Fruit fly (Drosophila melanogaster): ENCODE data around the gene CG11050.

CG11050 gene

dm6 chr2L:6613156-6613555 is 2.3 kb downstream of the CG11050 start:
- TF ChIP-seq Hr96 (GFP tag; optimal IDR thresholded peaks at IDR 0.05): no peak
- no peak for TF ChIP-seq CG7045 (GFP tag; optimal IDR thresholded peaks at IDR 0.05)
- TF ChIP-seq Mnt (GFP tag; optimal IDR thresholded peaks at IDR 0.05): no peak
- TF ChIP-seq bab1 (GFP tag; optimal IDR thresholded peaks at IDR 0.05): no peak
- no peak for TF ChIP-seq CG7101 (tag; optimal IDR thresholded peaks at IDR 0.05)
- TF ChIP-seq CG1620 (GFP tag; optimal IDR thresholded peaks at IDR 0.05): no peak
- no peak for TF ChIP-seq Clk (GFP tag; optimal IDR thresholded peaks at IDR 0.05)
- TF ChIP-seq Crg-1 (GFP tag; optimal IDR thresholded peaks at IDR 0.05): no peak
- no peak for TF ChIP-seq kay (GFP tag; ENCODE audit: borderline replicate concordance)
- TF ChIP-seq CG33017 (tag; optimal IDR thresholded peaks at IDR 0.05): no peak
- no peak for TF ChIP-seq CG12768 (GFP tag; optimal IDR thresholded peaks at IDR 0.05)

- peak; percentile 32 for TF ChIP-seq CG12768 (GFP tag; optimal IDR thresholded peaks at IDR 0.05)
- no peak for TF ChIP-seq Clk (GFP tag; optimal IDR thresholded peaks at IDR 0.05)
- TF ChIP-seq pad (GFP tag; optimal IDR thresholded peaks at IDR 0.05): no peak
- TF ChIP-seq kay (GFP tag; ENCODE audit: borderline replicate concordance): peak; percentile 81
- peak; percentile 71 for TF ChIP-seq Mnt (GFP tag; optimal IDR thresholded peaks at IDR 0.05)
- TF ChIP-seq cic (GFP tag; optimal IDR thresholded peaks at IDR 0.05): peak; percentile 55
- peak; percentile 89 for TF ChIP-seq tj (GFP tag; optimal IDR thresholded peaks at IDR 0.05)
- no peak for TF ChIP-seq CG33017 (tag; optimal IDR thresholded peaks at IDR 0.05)
Measured at dm6 chr2L:6614229-6614935, 3.6 kb downstream of the CG11050 start.

DNA sequence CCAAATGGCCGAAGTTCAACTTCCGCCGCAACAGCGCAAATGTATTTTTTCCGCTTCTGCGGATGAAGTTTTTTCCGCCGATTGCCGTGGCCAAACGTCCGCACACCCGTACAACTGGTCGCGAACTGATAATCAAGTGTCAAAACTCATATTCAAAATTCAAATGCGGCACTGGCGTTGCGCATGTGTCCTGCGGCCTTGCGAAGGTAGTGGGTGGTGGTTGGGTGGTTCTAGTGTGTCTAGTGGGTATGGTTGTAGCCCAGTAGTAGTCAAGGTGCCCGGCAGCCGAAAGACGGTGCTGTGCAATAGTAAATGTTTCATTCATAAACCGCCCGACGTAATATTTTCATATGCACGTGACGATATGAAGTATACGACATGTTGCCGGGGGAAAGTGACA is 10.8 kb downstream of the CG11050 start, which contains the start of gene DIP-iota:
DIP-iota (minus strand) TSS at position 101 of the 400 bp plus-strand sequence.
- TF ChIP-seq CG5204 (GFP tag; optimal IDR thresholded peaks at IDR 0.05): no peak
- no peak for TF ChIP-seq toe (GFP tag; optimal IDR thresholded peaks at IDR 0.05)
- TF ChIP-seq bab1 (GFP tag; optimal IDR thresholded peaks at IDR 0.05): no peak
- no peak for TF ChIP-seq Crg-1 (GFP tag; optimal IDR thresholded peaks at IDR 0.05)
- no peak for TF ChIP-seq CG1620 (GFP tag; optimal IDR thresholded peaks at IDR 0.05)
- no peak for TF ChIP-seq CG12768 (GFP tag; optimal IDR thresholded peaks at IDR 0.05)
- TF ChIP-seq tj (GFP tag; optimal IDR thresholded peaks at IDR 0.05): no peak
- no peak for TF ChIP-seq Mnt (GFP tag; optimal IDR thresholded peaks at IDR 0.05)
- no peak for TF ChIP-seq CG11617 (GFP tag; optimal IDR thresholded peaks at IDR 0.05)
- TF ChIP-seq cic (GFP tag; optimal IDR thresholded peaks at IDR 0.05): no peak
- no peak for TF ChIP-seq ovo (GFP tag; optimal IDR thresholded peaks at IDR 0.05)
- TF ChIP-seq Clk (GFP tag; optimal IDR thresholded peaks at IDR 0.05): no peak
- TF ChIP-seq kay (GFP tag; ENCODE audit: borderline replicate concordance): no peak
- no peak for TF ChIP-seq cnc (optimal IDR thresholded peaks at IDR 0.05)

DNA sequence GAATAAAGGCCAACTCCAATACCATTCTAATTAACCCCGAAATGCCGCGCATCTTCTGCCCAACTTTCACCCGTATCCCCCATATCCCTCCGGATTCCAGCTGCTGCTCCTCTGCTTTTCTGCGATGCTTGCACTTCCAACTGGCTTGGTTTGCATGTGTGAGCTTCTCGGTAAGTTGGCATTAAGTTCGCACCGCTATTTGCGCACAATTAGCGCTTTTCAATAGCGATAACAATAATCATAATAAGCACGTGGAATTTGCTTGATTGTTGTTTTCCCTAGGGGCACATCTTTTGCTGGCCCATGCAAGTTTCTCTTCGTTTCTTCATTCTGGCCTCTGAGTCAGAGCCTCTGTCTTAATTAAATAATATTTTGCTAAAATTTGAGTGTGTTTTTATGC is 11.2 kb downstream of the CG11050 start:
- TF ChIP-seq CG7045 (GFP tag; optimal IDR thresholded peaks at IDR 0.05) (no peak), cic (GFP tag; optimal IDR thresholded peaks at IDR 0.05) (no peak), toe (GFP tag; optimal IDR thresholded peaks at IDR 0.05) (no peak), Hr96 (GFP tag; optimal IDR thresholded peaks at IDR 0.05) (no peak), tj (GFP tag; optimal IDR thresholded peaks at IDR 0.05) (peak; percentile 99), CG1620 (GFP tag; optimal IDR thresholded peaks at IDR 0.05) (no peak)

- no peak for TF ChIP-seq Crg-1 (GFP tag; optimal IDR thresholded peaks at IDR 0.05)
- TF ChIP-seq CG14711 (tag; optimal IDR thresholded peaks at IDR 0.05): peak; percentile 3
- no peak for TF ChIP-seq CG11617 (GFP tag; optimal IDR thresholded peaks at IDR 0.05)
- no peak for TF ChIP-seq bab1 (GFP tag; optimal IDR thresholded peaks at IDR 0.05)
- no peak for TF ChIP-seq CG7045 (GFP tag; optimal IDR thresholded peaks at IDR 0.05)
- no peak for TF ChIP-seq ovo (GFP tag; optimal IDR thresholded peaks at IDR 0.05)
- no peak for TF ChIP-seq CG12768 (GFP tag; optimal IDR thresholded peaks at IDR 0.05)
- no peak for TF ChIP-seq kay (GFP tag; ENCODE audit: borderline replicate concordance)
- peak; percentile 29 for TF ChIP-seq CG1620 (GFP tag; optimal IDR thresholded peaks at IDR 0.05)
Measured at dm6 chr2L:6622642-6623162, 11.9 kb downstream of the CG11050 start, which contains the start of gene CG34345. CG34345 (plus strand) TSS chr2L:6623112.

DNA sequence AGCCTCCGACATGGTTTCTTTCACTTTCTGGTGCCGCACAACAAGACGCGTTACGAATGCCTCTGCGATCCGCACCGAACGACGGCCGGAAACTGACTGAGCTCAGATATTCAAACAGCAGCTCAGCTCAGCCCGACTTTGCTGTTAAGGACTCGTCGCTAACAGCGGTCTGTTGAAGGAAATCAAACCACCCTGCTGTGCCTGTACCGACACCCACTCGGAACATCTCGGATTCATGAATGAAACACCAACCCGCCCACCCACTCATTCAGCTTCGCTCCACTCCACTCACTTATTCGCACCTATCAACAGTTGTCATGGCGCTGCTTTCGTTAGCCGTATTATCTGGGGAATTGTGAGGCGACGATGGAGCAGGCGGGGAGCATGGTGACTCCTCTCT is 21.5 kb downstream of the CG11050 start, which contains the start of gene Oatp26F:
Oatp26F (minus strand) TSS at position 101 of the 400 bp plus-strand sequence.
- TF ChIP-seq CG7101 (tag; optimal IDR thresholded peaks at IDR 0.05): no peak
- TF ChIP-seq CG1620 (GFP tag; optimal IDR thresholded peaks at IDR 0.05): no peak
- TF ChIP-seq CG11617 (GFP tag; optimal IDR thresholded peaks at IDR 0.05): no peak
- TF ChIP-seq cic (GFP tag; optimal IDR thresholded peaks at IDR 0.05): no peak
- no peak for TF ChIP-seq CG12768 (GFP tag; optimal IDR thresholded peaks at IDR 0.05)
- TF ChIP-seq CG5204 (GFP tag; optimal IDR thresholded peaks at IDR 0.05): no peak
- no peak for TF ChIP-seq Hr96 (GFP tag; optimal IDR thresholded peaks at IDR 0.05)
- TF ChIP-seq Crg-1 (GFP tag; optimal IDR thresholded peaks at IDR 0.05): no peak
- TF ChIP-seq toe (GFP tag; optimal IDR thresholded peaks at IDR 0.05): no peak
- no peak for TF ChIP-seq Clk (GFP tag; optimal IDR thresholded peaks at IDR 0.05)
- no peak for TF ChIP-seq CG7045 (GFP tag; optimal IDR thresholded peaks at IDR 0.05)
- no peak for TF ChIP-seq ovo (GFP tag; optimal IDR thresholded peaks at IDR 0.05)
- no peak for TF ChIP-seq CG33017 (tag; optimal IDR thresholded peaks at IDR 0.05)
- TF ChIP-seq tj (GFP tag; optimal IDR thresholded peaks at IDR 0.05): no peak

Data from whole organism, adult.